Fruit fly (Drosophila melanogaster): ENCODE measurements around the gene loco.

The loco gene

dm6 chr3R:22590668-22591275, 48.4 kb downstream of the loco start (continued):
- no peak for TF ChIP-seq CG42726 (GFP tag; IDR thresholded peaks at IDR 0.05; ENCODE audit: partially characterized antibody)
- TF ChIP-seq CG11504 (tag; optimal IDR thresholded peaks at IDR 0.05), result peak; percentile 73
- TF ChIP-seq CG8388 (GFP tag; optimal IDR thresholded peaks at IDR 0.05), result peak; percentile 77
- no peak for TF ChIP-seq CG31365 (tag; optimal IDR thresholded peaks at IDR 0.05)
- no peak for TF ChIP-seq Hey (tag; optimal IDR thresholded peaks at IDR 0.05)
- no peak for TF ChIP-seq dan (GFP tag; IDR thresholded peaks at IDR 0.05)
- peak; percentile 91 for TF ChIP-seq CG18262 (tag; optimal IDR thresholded peaks at IDR 0.05)
- no peak for TF ChIP-seq gcm2 (GFP tag; optimal IDR thresholded peaks at IDR 0.05)
- TF ChIP-seq CG1647 (GFP tag; optimal IDR thresholded peaks at IDR 0.05), result no peak
- no peak for TF ChIP-seq bbx (GFP tag; IDR thresholded peaks at IDR 0.05; ENCODE audit: partially characterized antibody)
- no peak for TF ChIP-seq gsb (GFP tag; IDR thresholded peaks at IDR 0.05)
- no peak for TF ChIP-seq CrebB (tag; optimal IDR thresholded peaks at IDR 0.05)
- peak; percentile 54 for TF ChIP-seq NC2β (GFP tag; optimal IDR thresholded peaks at IDR 0.05)
- no peak for TF ChIP-seq CG12744 (GFP tag; optimal IDR thresholded peaks at IDR 0.05)
- TF ChIP-seq HLH3B (GFP tag; IDR thresholded peaks at IDR 0.05), result peak; percentile 22; the same call in 1 of the 2 replicates
- peak; percentile 70 for TF ChIP-seq CG9437 (GFP tag; optimal IDR thresholded peaks at IDR 0.05)
- TF ChIP-seq gem (tag; optimal IDR thresholded peaks at IDR 0.05), result peak; percentile 85
- TF ChIP-seq croc (GFP tag; conservative IDR thresholded peaks at IDR 0.05), result peak; percentile 62
- no peak for TF ChIP-seq Nf-YA (GFP tag; IDR thresholded peaks at IDR 0.05)
- TF ChIP-seq ftz-f1 (GFP tag; optimal IDR thresholded peaks at IDR 0.05), result no peak
- TF ChIP-seq hb (GFP tag; IDR thresholded peaks at IDR 0.05; ENCODE audit: partially characterized antibody), result no peak
- no peak for TF ChIP-seq stc (GFP tag; IDR thresholded peaks at IDR 0.05)
- TF ChIP-seq CG32767 (GFP tag; IDR thresholded peaks at IDR 0.05), result no peak
- TF ChIP-seq run (tag; optimal IDR thresholded peaks at IDR 0.05), result no peak
- no peak for TF ChIP-seq CG14965 (GFP tag; optimal IDR thresholded peaks at IDR 0.05; ENCODE audit: borderline replicate concordance)
- TF ChIP-seq E2f1 (GFP tag; IDR thresholded peaks at IDR 0.05), result no peak
- peak; percentile 67 for TF ChIP-seq dmrt99B (tag; optimal IDR thresholded peaks at IDR 0.05)
- TF ChIP-seq fd64A (GFP tag; optimal IDR thresholded peaks at IDR 0.05), result no peak
- TF ChIP-seq BEAF-32 (GFP tag; optimal IDR thresholded peaks at IDR 0.05), result no peak
- no peak for TF ChIP-seq pzg (GFP tag; optimal IDR thresholded peaks at IDR 0.05)
- TF ChIP-seq ewg (GFP tag; optimal IDR thresholded peaks at IDR 0.05), result peak; percentile 62
- TF ChIP-seq CG6654 (GFP tag; optimal IDR thresholded peaks at IDR 0.05), result peak; percentile 36
- TF ChIP-seq jigr1 (GFP tag; IDR thresholded peaks at IDR 0.05), result 0 out of 3 replicates have a peak, but pooled peaks have one; percentile 13
- peak; percentile 33; the same call in 1 of the 2 replicates for TF ChIP-seq ssp (GFP tag; IDR thresholded peaks at IDR 0.05)
- no peak for TF ChIP-seq ab (GFP tag; optimal IDR thresholded peaks at IDR 0.05)
- no peak for TF ChIP-seq CG4854 (GFP tag; optimal IDR thresholded peaks at IDR 0.05)
- peak; percentile 79 for TF ChIP-seq Ets65A (GFP tag)
- TF ChIP-seq phol (tag; optimal IDR thresholded peaks at IDR 0.05), result peak; percentile 84
- 0 out of 2 replicates have a peak, but pooled peaks have one; percentile 14 for TF ChIP-seq Awh (GFP tag; IDR thresholded peaks at IDR 0.05)
- TF ChIP-seq CG11696 (GFP tag; IDR thresholded peaks at IDR 0.05), result no peak
- peak; percentile 73 for TF ChIP-seq CG12391 (tag; optimal IDR thresholded peaks at IDR 0.05)
- no peak for TF ChIP-seq CG12071 (GFP tag; optimal IDR thresholded peaks at IDR 0.05)
- no peak for TF ChIP-seq CG17912 (GFP tag; optimal IDR thresholded peaks at IDR 0.05)
- no peak for TF ChIP-seq wdn (GFP tag; IDR thresholded peaks at IDR 0.05)
- TF ChIP-seq CG31388 (GFP tag; optimal IDR thresholded peaks at IDR 0.05), result no peak
- peak; percentile 80 for TF ChIP-seq gsb-n (tag; optimal IDR thresholded peaks at IDR 0.05)
- peak; percentile 47; the same call in 1 of the 2 replicates for TF ChIP-seq CG10959 (GFP tag; IDR thresholded peaks at IDR 0.05)
- peak; percentile 44 for TF ChIP-seq Max (GFP tag; optimal IDR thresholded peaks at IDR 0.05)
- no peak for TF ChIP-seq CG32532 (GFP tag; IDR thresholded peaks at IDR 0.05)
- no peak for TF ChIP-seq CG9876 (GFP tag; optimal IDR thresholded peaks at IDR 0.05)
